Fruit fly (Drosophila melanogaster) whole organism, prepupa: ENCODE measurements around the gene p-cup.

ENCODE experiments used
- CG10631 ChIP-seq: fragments of 200-800 bp; sonication (Bioruptor generic); optimal IDR thresholded peaks from 2 replicates; lab custom pipeline; 2016; ENCODE audit warnings: missing biosample characterization, missing genetic modification characterization
- CG10669 ChIP-seq: fragments of 200-800 bp; sonication (Bioruptor generic); optimal IDR thresholded peaks from 3 replicates; lab custom pipeline; 2018; ENCODE audit warnings: missing biosample characterization, mild to moderate bottlenecking, missing genetic modification characterization, moderate library complexity
- CG11294 ChIP-seq: fragments of 200-800 bp; sonication (Bioruptor generic); IDR thresholded peaks from 2 replicates; pipeline ENCODE4 v1.3.6; 2022; ENCODE audit warnings: missing biosample characterization, missing genetic modification characterization
- CG11762 ChIP-seq: fragments of 200-800 bp; sonication (Bioruptor generic); optimal IDR thresholded peaks from 3 replicates; lab custom pipeline; 2016; ENCODE audit warnings: missing biosample characterization, missing genetic modification characterization; ENCODE audit not compliant: insufficient read depth
- CG11902 ChIP-seq: fragments of 200-800 bp; sonication (Bioruptor generic); optimal IDR thresholded peaks from 3 replicates; lab custom pipeline; 2016; ENCODE audit warnings: missing biosample characterization, missing genetic modification characterization
- CG15336 ChIP-seq: fragments of 200-800 bp; sonication (Bioruptor generic); IDR thresholded peaks from 2 replicates; pipeline ENCODE4 v1.3.6; 2022; ENCODE audit warnings: missing biosample characterization, missing genetic modification characterization
- CG1621 ChIP-seq: fragments of 200-800 bp; sonication (Bioruptor generic); optimal IDR thresholded peaks from 3 replicates; lab custom pipeline; 2018; ENCODE audit warnings: missing biosample characterization, mild to moderate bottlenecking, missing genetic modification characterization
- CG31627 ChIP-seq: fragments of 200-800 bp; sonication (Bioruptor generic); optimal IDR thresholded peaks from 3 replicates; lab custom pipeline; 2016; ENCODE audit warnings: missing biosample characterization, missing genetic modification characterization
- CG34406 ChIP-seq: fragments of 200-800 bp; sonication (Bioruptor generic); optimal IDR thresholded peaks from 3 replicates; lab custom pipeline; 2016; ENCODE audit warnings: missing biosample characterization, missing genetic modification characterization
- CG3919 ChIP-seq: fragments of 200-800 bp; sonication (Bioruptor generic); optimal IDR thresholded peaks from 3 replicates; lab custom pipeline; 2016; ENCODE audit warnings: missing biosample characterization, missing genetic modification characterization
- CG4318 ChIP-seq: fragments of 200-800 bp; sonication (Bioruptor generic); optimal IDR thresholded peaks from 3 replicates; lab custom pipeline; 2017; ENCODE audit warnings: missing biosample characterization, mild to moderate bottlenecking, missing genetic modification characterization
- CG6792 ChIP-seq: fragments of 200-800 bp; sonication (Bioruptor generic); optimal IDR thresholded peaks from 3 replicates; lab custom pipeline; 2016; ENCODE audit warnings: missing biosample characterization, missing genetic modification characterization
- CG6808 ChIP-seq: fragments of 200-800 bp; sonication (Bioruptor generic); optimal IDR thresholded peaks from 3 replicates; lab custom pipeline; 2017; ENCODE audit warnings: missing biosample characterization, missing genetic modification characterization, mild to moderate bottlenecking, moderate library complexity, missing genetic modification reagents
- CG6854 ChIP-seq: fragments of 200-800 bp; sonication (Bioruptor generic); optimal IDR thresholded peaks from 2 replicates; lab custom pipeline; 2017; ENCODE audit warnings: missing biosample characterization, mild to moderate bottlenecking, missing genetic modification characterization
- CG7368 ChIP-seq: fragments of 200-800 bp; sonication (Bioruptor generic); optimal IDR thresholded peaks from 3 replicates; lab custom pipeline; 2016; ENCODE audit warnings: missing biosample characterization, missing genetic modification characterization
- CG8632 ChIP-seq: fragments of 200-800 bp; sonication (Bioruptor generic); optimal IDR thresholded peaks from 3 replicates; lab custom pipeline; 2016; ENCODE audit warnings: missing biosample characterization, missing genetic modification characterization
- CG9139 ChIP-seq: fragments of 200-800 bp; sonication (Bioruptor generic); optimal IDR thresholded peaks from 3 replicates; lab custom pipeline; 2017; ENCODE audit warnings: missing biosample characterization, mild to moderate bottlenecking, missing genetic modification characterization
- Eip75B ChIP-seq: fragments of 200-800 bp; sonication (Bioruptor generic); optimal IDR thresholded peaks from 3 replicates; lab custom pipeline; 2016; ENCODE audit warnings: missing biosample characterization, missing genetic modification characterization
- Eip78C ChIP-seq: fragments of 200-800 bp; sonication (Bioruptor generic); peaks from one replicate; lab custom pipeline; 2016; ENCODE audit warnings: missing biosample characterization, missing genetic modification characterization
- Eip93F ChIP-seq: fragments of 200-800 bp; sonication (Bioruptor generic); optimal IDR thresholded peaks from 2 replicates; lab custom pipeline; 2016; ENCODE audit warnings: missing biosample characterization, mild to moderate bottlenecking, missing genetic modification characterization
- Ets21C ChIP-seq: fragments of 200-800 bp; sonication (Bioruptor generic); optimal IDR thresholded peaks from 3 replicates; lab custom pipeline; 2016; ENCODE audit warnings: missing biosample characterization, missing genetic modification characterization
- Gug ChIP-seq: fragments of 200-800 bp; sonication (Bioruptor generic); IDR thresholded peaks from 2 replicates; pipeline ENCODE4 v1.3.6; 2022; ENCODE audit warnings: missing biosample characterization, missing genetic modification characterization
- Hr39 ChIP-seq: fragments of 200-800 bp; sonication (Bioruptor generic); optimal IDR thresholded peaks from 2 replicates; lab custom pipeline; 2016; ENCODE audit warnings: missing biosample characterization, missing genetic modification characterization
- Hr4 ChIP-seq: fragments of 200-800 bp; sonication (Bioruptor generic); optimal IDR thresholded peaks from 3 replicates; lab custom pipeline; 2016; ENCODE audit warnings: missing biosample characterization, missing genetic modification characterization
- Met ChIP-seq: fragments of 200-800 bp; sonication (Bioruptor generic); optimal IDR thresholded peaks from 3 replicates; lab custom pipeline; 2016; ENCODE audit warnings: missing biosample characterization, missing genetic modification characterization
- Smox ChIP-seq: fragments of 200-800 bp; sonication (Bioruptor generic); optimal IDR thresholded peaks from 3 replicates; lab custom pipeline; 2016; ENCODE audit warnings: missing biosample characterization, missing genetic modification characterization
- Sox102F ChIP-seq: fragments of 200-800 bp; sonication (Bioruptor generic); optimal IDR thresholded peaks from 2 replicates; lab custom pipeline; 2016; ENCODE audit warnings: missing biosample characterization, mild to moderate bottlenecking, missing genetic modification characterization
- Sox14 ChIP-seq: fragments of 200-800 bp; sonication (Bioruptor generic); optimal IDR thresholded peaks from 3 replicates; lab custom pipeline; 2016; ENCODE audit warnings: missing biosample characterization, missing genetic modification characterization
- Sox15 ChIP-seq: fragments of 200-800 bp; sonication (Bioruptor generic); optimal IDR thresholded peaks from 3 replicates; lab custom pipeline; 2016; ENCODE audit warnings: missing biosample characterization, missing genetic modification characterization
- acj6 ChIP-seq: fragments of 200-800 bp; sonication (Bioruptor generic); optimal IDR thresholded peaks from 3 replicates; lab custom pipeline; 2016; ENCODE audit warnings: missing biosample characterization, missing genetic modification characterization
- cyc ChIP-seq: fragments of 200-800 bp; sonication (Bioruptor generic); optimal IDR thresholded peaks from 3 replicates; lab custom pipeline; 2016; ENCODE audit warnings: missing biosample characterization, missing genetic modification characterization
- dsx ChIP-seq: fragments of 200-800 bp; optimal IDR thresholded peaks from 3 replicates; lab custom pipeline; 2019; ENCODE audit warnings: missing biosample characterization, mild to moderate bottlenecking, missing genetic modification characterization, moderate library complexity; ENCODE audit not compliant: poor library complexity, severe bottlenecking
- eg ChIP-seq: fragments of 200-800 bp; sonication (Bioruptor generic); IDR thresholded peaks from 3 replicates; pipeline ENCODE4 v1.3.6; 2022; ENCODE audit warnings: missing biosample characterization, missing genetic modification characterization
- esn ChIP-seq: fragments of 200-800 bp; sonication (Bioruptor generic); optimal IDR thresholded peaks from 2 replicates; lab custom pipeline; 2016; ENCODE audit warnings: missing biosample characterization, mild to moderate bottlenecking, missing genetic modification characterization, moderate library complexity
- fd59A ChIP-seq: fragments of 200-800 bp; sonication (Bioruptor generic); optimal IDR thresholded peaks from 2 replicates; lab custom pipeline; 2017; ENCODE audit warnings: missing biosample characterization, mild to moderate bottlenecking, missing genetic modification characterization, missing genetic modification reagents
- fd85E ChIP-seq: fragments of 200-800 bp; sonication (Bioruptor generic); optimal IDR thresholded peaks from 3 replicates; lab custom pipeline; 2016; ENCODE audit warnings: missing biosample characterization, missing genetic modification characterization
- fkh ChIP-seq: fragments of 200-800 bp; sonication (Bioruptor generic); optimal IDR thresholded peaks from 3 replicates; lab custom pipeline; 2017; ENCODE audit warnings: missing biosample characterization, mild to moderate bottlenecking, missing genetic modification characterization, moderate library complexity
- lz ChIP-seq: fragments of 200-800 bp; sonication (Bioruptor generic); optimal IDR thresholded peaks from 3 replicates; lab custom pipeline; 2016; ENCODE audit warnings: missing biosample characterization, missing genetic modification characterization
- pdm3 ChIP-seq: fragments of 200-800 bp; sonication (Bioruptor generic); optimal IDR thresholded peaks from 3 replicates; lab custom pipeline; 2016; ENCODE audit warnings: missing biosample characterization, missing genetic modification characterization
- salr ChIP-seq, 2 experiments: fragments of 200-800 bp; sonication (Bioruptor generic); optimal IDR thresholded peaks; 3 replicates each; lab custom pipeline; 2016 to 2018; ENCODE audit warnings: missing biosample characterization in 2 of 2, missing genetic modification characterization in 2 of 2, mild to moderate bottlenecking in 1 of 2
- ss ChIP-seq, 2 experiments: fragments of 200-800 bp; sonication (Bioruptor generic); optimal IDR thresholded peaks; 2 replicates in 1 of 2; 3 replicates in 1 of 2; lab custom pipeline; 2017 to 2018; ENCODE audit warnings: mild to moderate bottlenecking in 2 of 2, missing biosample characterization in 2 of 2, missing genetic modification characterization in 2 of 2, moderate library complexity in 1 of 2
- svp ChIP-seq: fragments of 200-800 bp; sonication (Bioruptor generic); peaks from one replicate; lab custom pipeline; 2016; ENCODE audit warnings: missing biosample characterization, missing genetic modification characterization
- topi ChIP-seq: fragments of 200-800 bp; sonication (Bioruptor generic); optimal IDR thresholded peaks from 3 replicates; lab custom pipeline; 2016; ENCODE audit warnings: missing biosample characterization, missing genetic modification characterization
- vri ChIP-seq: fragments of 200-800 bp; sonication (Bioruptor generic); optimal IDR thresholded peaks from 3 replicates; lab custom pipeline; 2016; ENCODE audit warnings: missing biosample characterization, mild to moderate bottlenecking, missing genetic modification characterization

Gene p-cup

DNA sequence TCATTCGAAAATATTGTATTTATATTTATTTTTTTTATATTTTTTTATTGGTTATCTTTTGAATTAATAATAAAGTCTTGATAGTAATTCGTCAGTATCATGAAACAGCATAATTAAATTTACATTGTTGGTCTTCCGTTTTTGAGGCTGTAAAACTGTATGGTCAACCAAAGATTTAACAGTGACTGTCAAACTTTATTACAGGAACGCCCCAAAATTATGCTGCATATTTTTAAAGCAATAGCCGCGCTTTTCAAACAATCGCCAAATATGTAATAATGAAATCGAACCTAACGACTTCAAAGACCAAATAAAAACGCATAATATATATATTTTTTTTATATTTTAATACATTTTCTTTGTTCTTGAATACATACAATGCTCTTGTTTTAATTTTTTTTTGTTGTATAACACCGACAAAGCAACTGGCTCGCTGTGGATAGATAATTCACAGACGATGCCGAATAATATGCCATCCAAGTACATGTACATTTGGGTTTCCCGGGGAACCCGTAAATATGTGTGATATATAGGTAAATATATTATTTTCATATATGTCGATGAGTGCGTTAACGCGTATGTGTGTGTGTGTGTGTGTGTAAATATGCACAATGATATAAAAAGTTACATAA is 7.4 kb upstream of the p-cup start:
- peak; percentile 60 for TF ChIP-seq svp (GFP tag; lab: Kevin White, UChicago)
- peak; percentile 93 for TF ChIP-seq dsx (GFP tag; lab: Kevin White, UChicago)
- no peak for TF ChIP-seq CG9139 (GFP tag; lab: Kevin White, UChicago)
- TF ChIP-seq, all 60 proteins: peak for 2

dm6 chrX:17452443-17452842 is 3.9 kb upstream of the p-cup start, which contains the start of gene CG8568:
CG8568 (minus strand) TSS chrX:17452543.
- TF ChIP-seq Hr39 (GFP tag; lab: Kevin White, UChicago) (no peak), Eip78C (GFP tag; lab: Kevin White, UChicago) (no peak), CG10631 (no peak), CG1621 (tag; lab: Kevin White, UChicago) (no peak), Ets21C (GFP tag; lab: Kevin White, UChicago) (no peak), svp (GFP tag; lab: Kevin White, UChicago) (peak; percentile 15)
- TF ChIP-seq, all 60 proteins: peak for 1

DNA sequence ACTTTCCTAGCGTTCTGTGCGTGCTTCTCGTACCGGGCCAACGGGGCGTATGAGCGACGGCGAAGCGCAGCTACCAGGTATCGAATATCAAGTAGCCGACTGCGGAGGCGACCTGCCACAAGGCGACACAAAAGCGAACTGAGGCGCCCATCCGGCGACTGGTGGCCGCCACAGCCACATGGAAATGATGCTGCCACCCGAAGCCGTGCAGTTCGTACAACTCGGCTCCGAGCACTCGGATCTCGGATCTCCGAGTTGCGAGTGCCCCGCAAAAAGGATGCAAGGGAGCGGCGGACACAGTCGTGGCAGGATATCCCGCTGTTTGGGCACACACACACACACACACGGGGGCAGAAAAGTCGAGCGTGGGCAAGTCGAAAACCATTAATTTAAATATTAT is 4.7 kb downstream of the p-cup start, which contains the start of the genes CG12994 and CG46464:
Gene CG12994 (minus strand): TSS at position 115 of the 400 bp plus-strand sequence.
Gene CG46464 (minus strand): TSS at position 115 of the 400 bp plus-strand sequence.
- TF ChIP-seq Sox102F (GFP tag; lab: Kevin White, UChicago) (no peak), cyc (GFP tag; lab: Kevin White, UChicago) (no peak)

- TF ChIP-seq Hr39 (GFP tag; lab: Kevin White, UChicago): peak; percentile 31
- TF ChIP-seq Sox15 (GFP tag; lab: Kevin White, UChicago): no peak
- TF ChIP-seq CG11902: peak; percentile 19
- no peak for TF ChIP-seq ss (GFP tag; optimal IDR thresholded peaks at IDR 0.05; lab: Kevin White, UChicago)
- TF ChIP-seq CG6854: no peak
- TF ChIP-seq Sox14 (GFP tag; lab: Kevin White, UChicago): no peak
- TF ChIP-seq CG6808 (GFP tag; lab: Kevin White, UChicago): no peak
- peak; percentile 15 for TF ChIP-seq pdm3 (GFP tag; lab: Kevin White, UChicago)
- TF ChIP-seq CG4318 (GFP tag; lab: Kevin White, UChicago): no peak
- no peak for TF ChIP-seq CG3919 (GFP tag; lab: Kevin White, UChicago)
- TF ChIP-seq Smox (GFP tag; lab: Kevin White, UChicago): no peak
- peak; percentile 20 for TF ChIP-seq cyc (GFP tag; lab: Kevin White, UChicago)
- TF ChIP-seq Eip78C (GFP tag; lab: Kevin White, UChicago): peak; percentile 49
- no peak for TF ChIP-seq salr (GFP tag; optimal IDR thresholded peaks at IDR 0.05; lab: Kevin White, UChicago)
- TF ChIP-seq Gug (GFP tag; lab: Robert Waterston, UW): no peak
- peak; percentile 23 for TF ChIP-seq acj6 (GFP tag; lab: Kevin White, UChicago)
- TF ChIP-seq lz (GFP tag; lab: Kevin White, UChicago): no peak
- no peak for TF ChIP-seq fd85E (GFP tag; lab: Kevin White, UChicago)
- no peak for TF ChIP-seq Eip75B (GFP tag; lab: Kevin White, UChicago)
- TF ChIP-seq CG6792 (GFP tag; lab: Kevin White, UChicago): no peak
- TF ChIP-seq CG34406: no peak
- no peak for TF ChIP-seq fd59A (GFP tag; lab: Kevin White, UChicago)
- no peak for TF ChIP-seq Eip93F (GFP tag; lab: Kevin White, UChicago)
- no peak for TF ChIP-seq CG11762
- peak; percentile 3 for TF ChIP-seq Sox102F (GFP tag; lab: Kevin White, UChicago)
- 0 out of 2 replicates have a peak, but pooled peaks have one; percentile 25 for TF ChIP-seq CG11294 (GFP tag; lab: Robert Waterston, UW)
- peak; percentile 20 for TF ChIP-seq CG31627 (GFP tag; lab: Kevin White, UChicago)
- peak; percentile 28 for TF ChIP-seq topi (GFP tag; lab: Kevin White, UChicago)
- TF ChIP-seq vri (GFP tag; lab: Kevin White, UChicago): no peak
- TF ChIP-seq Met: peak; percentile 25
- no peak for TF ChIP-seq Hr4
- TF ChIP-seq fkh: no peak
- TF ChIP-seq CG15336 (GFP tag; lab: Robert Waterston, UW): peak; percentile 43; the same call in 1 of the 2 replicates
- no peak for TF ChIP-seq CG8632
- TF ChIP-seq CG1621 (tag; lab: Kevin White, UChicago): peak; percentile 6
- no peak for TF ChIP-seq CG10669 (GFP tag; lab: Kevin White, UChicago)
- TF ChIP-seq eg: no peak
- no peak for TF ChIP-seq esn (GFP tag; lab: Kevin White, UChicago)
- TF ChIP-seq CG7368 (GFP tag; lab: Kevin White, UChicago): peak; percentile 34
- TF ChIP-seq CG10631: peak; percentile 34
Observed at dm6 chrX:17424383-17424782, 24.2 kb downstream of the p-cup start.
